Fruit fly (Drosophila melanogaster): Measurements from ENCODE around the gene CG31815.

DNA sequence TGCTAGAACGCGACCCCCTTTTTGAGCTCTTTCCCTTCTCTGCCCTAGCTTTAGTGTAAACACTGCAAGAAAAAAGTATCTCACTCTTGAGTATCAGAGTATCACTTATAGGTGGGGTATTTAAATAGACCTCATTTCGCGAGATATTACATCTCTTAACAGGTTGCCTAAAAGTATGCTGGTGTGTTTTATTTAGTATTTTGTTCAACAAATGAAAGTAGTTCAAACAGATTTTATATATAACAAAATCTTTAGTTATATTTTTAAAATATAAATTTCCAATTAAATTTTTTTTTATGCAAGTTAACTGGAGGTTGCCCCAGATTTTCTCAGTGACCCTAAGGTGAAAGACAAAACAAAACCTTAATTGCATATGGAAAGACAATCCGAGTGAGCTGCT lies 14.1 kb upstream of the CG31815 start:
- TF ChIP-seq Myc (optimal IDR thresholded peaks at IDR 0.05), result no peak
- TF ChIP-seq h (optimal IDR thresholded peaks at IDR 0.05), result no peak
- TF ChIP-seq psq (optimal IDR thresholded peaks at IDR 0.05), result no peak
- no peak for TF ChIP-seq Sin3A (optimal IDR thresholded peaks at IDR 0.05)
- TF ChIP-seq ttk (optimal IDR thresholded peaks at IDR 0.05), result no peak
